Fruit fly (Drosophila melanogaster): ENCODE measurements around the gene CG17186.

dm6 chr3R:19843888-19844287, 33.4 kb downstream of the CG17186 start:
- TF ChIP-seq brk (GFP tag; optimal IDR thresholded peaks at IDR 0.05) (no peak), HLH106 (tag; optimal IDR thresholded peaks at IDR 0.05) (no peak), Dfd (GFP tag; optimal IDR thresholded peaks at IDR 0.05) (no peak), psq (GFP tag; optimal IDR thresholded peaks at IDR 0.05) (no peak), ey (GFP tag; optimal IDR thresholded peaks at IDR 0.05) (no peak), Rel (GFP tag; optimal IDR thresholded peaks at IDR 0.05) (no peak), Rel (tag; optimal IDR thresholded peaks at IDR 0.05) (no peak), usp (GFP tag; optimal IDR thresholded peaks at IDR 0.05) (no peak), sv (GFP tag; optimal IDR thresholded peaks at IDR 0.05) (no peak), jim (GFP tag; optimal IDR thresholded peaks at IDR 0.05) (no peak), Dif (GFP tag; optimal IDR thresholded peaks at IDR 0.05; ENCODE audit: partially characterized antibody) (no peak), tai (GFP tag; optimal IDR thresholded peaks at IDR 0.05) (no peak), Abd-B (GFP tag; optimal IDR thresholded peaks at IDR 0.05) (no peak), CG9705 (GFP tag; optimal IDR thresholded peaks at IDR 0.05) (no peak)
